Worm (Caenorhabditis elegans) whole organism, L1 larva: Measurements from ENCODE around the gene rhr-2.

Source experiments
- aha-1 ChIP-seq: fragments of 150-350 bp; optimal IDR thresholded peaks from 2 replicates; lab custom pipeline; 2014; ENCODE audit warnings: missing biosample characterization, missing genetic modification characterization
- efl-1 ChIP-seq, 4 experiments: fragments of 150-350 bp; optimal IDR thresholded peaks in 3 of 4; peaks in 1 of 4; 1 replicate in 1 of 4; 2 replicates in 3 of 4; lab custom pipeline; 2014; ENCODE audit warnings: missing biosample characterization in 2 of 4, missing genetic modification characterization in 2 of 4, missing genetic modification reagents in 2 of 4
- egl-27 ChIP-seq, 2 experiments: fragments of 150-350 bp in 1 of 2; sonication (generic microtip); optimal IDR thresholded peaks; 3 replicates each; lab custom pipeline; 2017 to 2018; ENCODE audit warnings: missing biosample characterization in 2 of 2, missing genetic modification characterization in 2 of 2, missing genetic modification reagents in 2 of 2
- lsy-2 ChIP-seq, 2 experiments: fragments of 150-350 bp; optimal IDR thresholded peaks; 2 replicates each; lab custom pipeline; 2014; ENCODE audit warnings: missing biosample characterization in 2 of 2, missing genetic modification characterization in 2 of 2
- mdl-1 ChIP-seq, 2 experiments: fragments of 150-350 bp; optimal IDR thresholded peaks; 2 replicates each; lab custom pipeline; 2014 to 2017; ENCODE audit warnings: missing biosample characterization in 2 of 2, missing genetic modification characterization in 2 of 2, inconsistent platforms in 1 of 2
- nhr-76 ChIP-seq: sonication (generic microtip); optimal IDR thresholded peaks from 2 replicates; lab custom pipeline; 2017; ENCODE audit warnings: missing biosample characterization, missing genetic modification characterization
- rnt-1 ChIP-seq: sonication (generic microtip); optimal IDR thresholded peaks from 2 replicates; lab custom pipeline; 2016; ENCODE audit warnings: mild to moderate bottlenecking, missing genetic modification characterization, moderate library complexity, missing compliant biosample characterization
- tlp-1 ChIP-seq: fragments of 150-350 bp; optimal IDR thresholded peaks from 2 replicates; lab custom pipeline; 2014; ENCODE audit warnings: missing biosample characterization, missing genetic modification characterization

- TF ChIP-seq rnt-1, result no peak
- TF ChIP-seq aha-1 (tag; lab: Kevin White, UChicago), result no peak
- TF ChIP-seq mdl-1 (tag; optimal IDR thresholded peaks at IDR 0.05; lab: Kevin White, UChicago), result no peak
- TF ChIP-seq nhr-76 (tag; lab: Kevin White, UChicago), result no peak
- TF ChIP-seq lsy-2 (tag; optimal IDR thresholded peaks at IDR 0.05; lab: Kevin White, UChicago), result no peak
- no peak for TF ChIP-seq egl-27 (tag; optimal IDR thresholded peaks at IDR 0.05; lab: Kevin White, UChicago)
- no peak for TF ChIP-seq tlp-1 (tag; lab: Kevin White, UChicago)
- no peak for TF ChIP-seq efl-1 (optimal IDR thresholded peaks at IDR 0.05; lab: Kevin White, UChicago)
- TF ChIP-seq efl-1 (GFP tag; optimal IDR thresholded peaks at IDR 0.05 in 1 of 2; lab: Kevin White, UChicago), result no peak
Measured at ce11 chrV:11705399-11705798, 24.6 kb downstream of the rhr-2 start, which contains the start of gene ceh-32.
